Worm (Caenorhabditis elegans) whole organism, mixed stage, embryonic: Measurements from ENCODE around the gene Y97E10C.1.

Source experiments
- lin-13 ChIP-seq: fragments of 150-350 bp; optimal IDR thresholded peaks from 2 replicates; lab custom pipeline; 2014; ENCODE audit warnings: missing biosample characterization, missing genetic modification characterization
- mls-2 ChIP-seq: sonication (generic microtip); optimal IDR thresholded peaks from 2 replicates; lab custom pipeline; 2016; ENCODE audit warnings: mild to moderate bottlenecking, missing genetic modification characterization, moderate library complexity, missing compliant biosample characterization
- nhr-237 ChIP-seq: fragments of 150-350 bp; optimal IDR thresholded peaks from 2 replicates; lab custom pipeline; 2014; ENCODE audit warnings: missing biosample characterization, missing genetic modification characterization
- nhr-76 ChIP-seq: sonication (generic microtip); optimal IDR thresholded peaks from 2 replicates; lab custom pipeline; 2017; ENCODE audit warnings: missing biosample characterization, missing genetic modification characterization
- sem-2 ChIP-seq: fragments of 200-800 bp; sonication (Bioruptor generic); optimal IDR thresholded peaks from 2 replicates; lab custom pipeline; 2018; ENCODE audit warnings: mild to moderate bottlenecking, missing genetic modification characterization, missing compliant biosample characterization
- snpc-4 ChIP-seq: fragments of 150-350 bp; optimal IDR thresholded peaks from 2 replicates; lab custom pipeline; 2014; ENCODE audit warnings: missing biosample characterization, missing genetic modification characterization
- unc-62 ChIP-seq: fragments of 150-350 bp; optimal IDR thresholded peaks from 2 replicates; lab custom pipeline; 2014; ENCODE audit warnings: missing biosample characterization, missing genetic modification reagents, missing genetic modification characterization

DNA sequence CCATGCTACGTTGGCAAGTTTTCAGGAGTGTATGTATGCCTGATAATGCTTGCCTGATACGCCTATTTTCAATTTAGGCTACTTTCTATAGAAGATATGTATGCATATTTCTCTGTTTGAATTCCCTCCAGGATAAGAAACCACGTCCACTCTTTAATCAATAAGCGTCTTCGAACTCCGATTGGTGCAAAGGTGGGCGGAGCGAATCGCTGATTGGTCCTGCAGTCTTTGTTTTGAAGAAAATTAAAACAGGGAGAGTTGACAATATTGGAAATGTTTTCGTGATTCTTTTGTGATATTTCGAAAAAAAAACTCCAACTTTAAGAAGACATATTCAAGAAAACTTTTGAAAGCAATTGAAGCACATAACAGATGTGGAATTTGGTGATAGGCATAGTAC lies 33.2 kb downstream of the Y97E10C.1 start:
- no peak for TF ChIP-seq sem-2
- no peak for TF ChIP-seq unc-62 (GFP tag; lab: Kevin White, UChicago)
- no peak for TF ChIP-seq snpc-4 (tag; lab: Kevin White, UChicago)
- no peak for TF ChIP-seq mls-2 (tag; lab: Kevin White, UChicago)
- no peak for TF ChIP-seq nhr-237 (tag; lab: Kevin White, UChicago)
- no peak for TF ChIP-seq nhr-76 (tag; lab: Kevin White, UChicago)
- no peak for TF ChIP-seq lin-13 (tag; lab: Kevin White, UChicago)
